Fruit fly (Drosophila melanogaster): ENCODE data around the gene CG13877.

CG13877 gene

DNA sequence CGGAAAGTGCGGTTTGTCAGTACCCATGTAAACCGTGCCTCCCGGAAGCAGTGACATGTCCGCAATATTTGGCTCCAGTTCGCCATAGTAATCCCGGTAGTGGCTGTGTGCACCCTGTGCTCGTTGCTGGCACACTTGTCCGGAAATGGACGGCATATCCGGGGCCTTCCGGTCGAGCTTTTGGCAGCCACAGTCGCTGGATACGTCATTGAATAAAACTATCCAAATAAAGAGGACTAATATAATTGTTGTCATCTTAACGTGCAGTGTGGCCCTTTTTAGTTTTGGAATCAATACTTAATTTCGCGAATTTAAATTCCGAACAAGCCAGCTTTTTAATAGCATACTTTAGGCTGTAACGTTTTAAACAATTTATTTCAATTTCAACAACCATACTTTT, 41.9 kb upstream of the CG13877 start, which contains the start of gene CG7049 (continued):
- TF ChIP-seq Bdp1 (GFP tag; optimal IDR thresholded peaks at IDR 0.05) (no peak), Max (GFP tag; optimal IDR thresholded peaks at IDR 0.05) (no peak), Xrp1 (GFP tag; IDR thresholded peaks at IDR 0.05) (no peak), NFAT (GFP tag; IDR thresholded peaks at IDR 0.05) (no peak), HmgZ (tag; optimal IDR thresholded peaks at IDR 0.05) (peak; percentile 18), sd (tag; optimal IDR thresholded peaks at IDR 0.05) (peak; percentile 80), CG18011 (GFP tag; optimal IDR thresholded peaks at IDR 0.05) (peak; percentile 25), tup (GFP tag; optimal IDR thresholded peaks at IDR 0.05) (no peak), jigr1 (GFP tag; IDR thresholded peaks at IDR 0.05) (no peak), MBD-R2 (GFP tag; IDR thresholded peaks at IDR 0.05) (peak; percentile 78), CG1603 (tag; optimal IDR thresholded peaks at IDR 0.05) (peak; percentile 80), Stat92E (GFP tag; optimal IDR thresholded peaks at IDR 0.05) (peak in 1 of 3 experiments; percentile 18), Ets97D (GFP tag; optimal IDR thresholded peaks at IDR 0.05) (peak; percentile 43), CG18262 (tag; optimal IDR thresholded peaks at IDR 0.05) (no peak), YL-1 (GFP tag; optimal IDR thresholded peaks at IDR 0.05) (peak; percentile 27), gcm2 (GFP tag; optimal IDR thresholded peaks at IDR 0.05) (no peak), CG3726 (GFP tag; IDR thresholded peaks at IDR 0.05) (no peak), Dp (GFP tag; optimal IDR thresholded peaks at IDR 0.05) (peak; percentile 31), CG7357 (GFP tag; IDR thresholded peaks at IDR 0.05) (no peak), gsb (GFP tag; IDR thresholded peaks at IDR 0.05) (no peak), her (GFP tag; optimal IDR thresholded peaks at IDR 0.05) (no peak), CG7963 (GFP tag; IDR thresholded peaks at IDR 0.05; ENCODE audit: partially characterized antibody) (no peak), Eip74EF (GFP tag; optimal IDR thresholded peaks at IDR 0.05) (peak in 1 of 2 experiments; percentile 81), Hmr (GFP tag; optimal IDR thresholded peaks at IDR 0.05) (peak; percentile 10), sob (GFP tag; IDR thresholded peaks at IDR 0.05) (no peak; the same call in 1 of the 2 replicates), phol (tag; optimal IDR thresholded peaks at IDR 0.05) (peak; percentile 25), CG15514 (GFP tag; optimal IDR thresholded peaks at IDR 0.05) (peak; percentile 22), Med (GFP tag) (peak; percentile 84), Lhr (GFP tag; optimal IDR thresholded peaks at IDR 0.05) (peak; percentile 72), tll (GFP tag; optimal IDR thresholded peaks at IDR 0.05) (no peak), Trl (optimal IDR thresholded peaks at IDR 0.05) (no peak), Trl (GFP tag; optimal IDR thresholded peaks at IDR 0.05) (no peak), BEAF-32 (GFP tag; optimal IDR thresholded peaks at IDR 0.05) (peak; percentile 9), CG12744 (GFP tag; optimal IDR thresholded peaks at IDR 0.05) (no peak), bbx (GFP tag; IDR thresholded peaks at IDR 0.05; ENCODE audit: partially characterized antibody) (no peak), knrl (GFP tag; IDR thresholded peaks at IDR 0.05; ENCODE audit: partially characterized antibody) (no peak), ab (GFP tag; optimal IDR thresholded peaks at IDR 0.05) (no peak), Spps (tag; optimal IDR thresholded peaks at IDR 0.05) (peak; percentile 2), CG9797 (GFP tag; optimal IDR thresholded peaks at IDR 0.05) (peak; percentile 57), Taf1 (GFP tag; IDR thresholded peaks at IDR 0.05) (no peak), CG12391 (tag; optimal IDR thresholded peaks at IDR 0.05) (no peak), dm (GFP tag; optimal IDR thresholded peaks at IDR 0.05) (no peak), gfzf (GFP tag; optimal IDR thresholded peaks at IDR 0.05) (peak; percentile 72), CG1792 (GFP tag; optimal IDR thresholded peaks at IDR 0.05) (no peak), inv (GFP tag; IDR thresholded peaks at IDR 0.05; ENCODE audit: partially characterized antibody) (no peak), CG7987 (GFP tag; optimal IDR thresholded peaks at IDR 0.05) (no peak), pzg (GFP tag; optimal IDR thresholded peaks at IDR 0.05) (peak; percentile 50), bsh (GFP tag; optimal IDR thresholded peaks at IDR 0.05) (no peak), sens (GFP tag) (peak; percentile 57), BtbVII (GFP tag; optimal IDR thresholded peaks at IDR 0.05) (no peak)
